Worm (Caenorhabditis elegans) whole organism, early embryonic: Measurements from ENCODE around the gene lin-5.

Experiments used
- ama-1 ChIP-seq: fragments of 150-350 bp; optimal IDR thresholded peaks from 2 replicates; lab custom pipeline; 2014
- ceh-13 ChIP-seq: fragments of 200-800 bp; sonication (Bioruptor generic); optimal IDR thresholded peaks from 2 replicates; lab custom pipeline; 2018; ENCODE audit warnings: mild to moderate bottlenecking, missing genetic modification characterization, missing compliant biosample characterization
- hmbx-1 ChIP-seq: sonication (generic microtip); optimal IDR thresholded peaks from 2 replicates; lab custom pipeline; 2016; ENCODE audit warnings: mild to moderate bottlenecking, missing genetic modification characterization, missing compliant biosample characterization
- hnd-1 ChIP-seq: sonication (generic microtip); optimal IDR thresholded peaks from 2 replicates; lab custom pipeline; 2016; ENCODE audit warnings: missing genetic modification characterization, missing compliant biosample characterization
- pes-1 ChIP-seq: fragments of 200-800 bp; sonication (Bioruptor generic); IDR thresholded peaks from 2 replicates; pipeline ENCODE4 v1.3.6; 2022; ENCODE audit warnings: missing genetic modification reagents, missing genetic modification characterization, missing compliant biosample characterization

DNA sequence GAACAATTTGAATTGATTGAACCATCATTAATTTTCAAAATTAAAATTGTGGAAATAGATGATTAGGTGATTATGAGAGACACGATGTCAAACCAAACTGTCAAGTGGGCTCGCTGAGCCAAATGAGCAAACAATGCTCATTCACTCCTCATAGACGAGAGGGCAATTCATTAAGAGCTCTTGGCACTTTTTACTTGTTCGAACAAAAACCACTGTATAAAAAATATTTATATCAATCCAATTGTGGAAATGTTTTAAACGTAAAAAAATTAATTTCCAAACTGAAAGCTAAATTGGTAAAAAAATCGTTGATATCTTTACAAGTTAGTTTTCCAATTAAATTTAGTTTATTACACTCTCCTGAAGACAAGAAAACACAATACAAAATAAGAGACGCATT is 10.7 kb upstream of the lin-5 start, which contains the start of gene acr-7:
- TF ChIP-seq hnd-1 (tag; lab: Kevin White, UChicago) (no peak), pes-1 (no peak), ama-1 (lab: Kevin White, UChicago) (no peak), ceh-13 (no peak), hmbx-1 (tag; lab: Kevin White, UChicago) (no peak)
